Worm (Caenorhabditis elegans): ENCODE data around the gene ttr-53.

- no peak for TF ChIP-seq T22C8.4 (GFP tag; IDR thresholded peaks at IDR 0.05)
- TF ChIP-seq flt-1 (GFP tag; IDR thresholded peaks at IDR 0.05), result no peak
These were observed 22.4 kb downstream of the ttr-53 start, which contains the start of gene gta-1 for ce11 chrIV:10180133-10180749.

Data from whole organism, midembryonic.